Fruit fly (Drosophila melanogaster): Measurements from ENCODE around the gene CG12991.

dm6 chrX:17582650-17583049 lies 3.0 kb downstream of the CG12991 start:
- TF ChIP-seq dmrt93B (GFP tag; optimal IDR thresholded peaks at IDR 0.05) (no peak), CG32264 (GFP tag; optimal IDR thresholded peaks at IDR 0.05) (no peak), Mio (GFP tag; optimal IDR thresholded peaks at IDR 0.05) (no peak), Rel (GFP tag; optimal IDR thresholded peaks at IDR 0.05) (no peak), Rel (tag; optimal IDR thresholded peaks at IDR 0.05) (no peak), CrebA (GFP tag; optimal IDR thresholded peaks at IDR 0.05; ENCODE audit: borderline replicate concordance) (no peak), h (GFP tag; optimal IDR thresholded peaks at IDR 0.05) (no peak), HLH106 (tag; optimal IDR thresholded peaks at IDR 0.05) (no peak), Vsx2 (GFP tag; optimal IDR thresholded peaks at IDR 0.05; ENCODE audit: partially characterized antibody) (no peak), pan (optimal IDR thresholded peaks at IDR 0.05) (no peak)

Measured in whole organism, wandering third instar larva.